Worm (Caenorhabditis elegans) whole organism, L2 larva: Measurements from ENCODE around the gene F35E8.9.

Experiments
- C34F6.9 ChIP-seq: fragments of 150-350 bp; optimal IDR thresholded peaks from 2 replicates; lab custom pipeline; 2014; ENCODE audit warnings: missing biosample characterization, missing genetic modification characterization
- F13H6.1 ChIP-seq: sonication (generic microtip); optimal IDR thresholded peaks from 2 replicates; lab custom pipeline; 2016; ENCODE audit warnings: missing genetic modification characterization, missing compliant biosample characterization
- R02D3.7 ChIP-seq: fragments of 150-350 bp; optimal IDR thresholded peaks from 2 replicates; lab custom pipeline; 2014; ENCODE audit warnings: missing biosample characterization, missing genetic modification characterization
- Y55F3AM.14 ChIP-seq: fragments of 200-800 bp; sonication (Bioruptor generic); optimal IDR thresholded peaks from 2 replicates; lab custom pipeline; 2018; ENCODE audit warnings: mild to moderate bottlenecking, missing genetic modification characterization, missing compliant biosample characterization
- alr-1 ChIP-seq: fragments of 150-350 bp; optimal IDR thresholded peaks from 2 replicates; lab custom pipeline; 2014; ENCODE audit warnings: missing biosample characterization, missing genetic modification characterization
- aly-2 ChIP-seq: fragments of 150-350 bp; optimal IDR thresholded peaks from 2 replicates; lab custom pipeline; 2014; ENCODE audit warnings: missing biosample characterization, missing genetic modification characterization
- ama-1 ChIP-seq: fragments of 150-350 bp; optimal IDR thresholded peaks from 2 replicates; lab custom pipeline; 2018; ENCODE audit warnings: inconsistent platforms
- blmp-1 ChIP-seq: sonication (generic microtip); optimal IDR thresholded peaks from 2 replicates; lab custom pipeline; 2017; ENCODE audit warnings: missing genetic modification characterization, mild to moderate bottlenecking, missing compliant biosample characterization, antibody characterized with exemption, moderate library complexity; ENCODE audit not compliant: insufficient read depth
- ceh-16 ChIP-seq: fragments of 150-350 bp; optimal IDR thresholded peaks from 2 replicates; lab custom pipeline; 2014; ENCODE audit warnings: missing biosample characterization, missing genetic modification characterization
- ceh-82 ChIP-seq: fragments of 150-350 bp; optimal IDR thresholded peaks from 2 replicates; lab custom pipeline; 2014; ENCODE audit warnings: missing biosample characterization, missing genetic modification characterization
- crh-2 ChIP-seq: sonication (generic microtip); optimal IDR thresholded peaks from 2 replicates; lab custom pipeline; 2017; ENCODE audit warnings: missing biosample characterization, missing genetic modification characterization
- dmd-4 ChIP-seq: sonication (generic microtip); optimal IDR thresholded peaks from 2 replicates; lab custom pipeline; 2017; ENCODE audit warnings: missing biosample characterization, missing genetic modification characterization
- egl-27 ChIP-seq: sonication (generic microtip); optimal IDR thresholded peaks from 3 replicates; lab custom pipeline; 2017; ENCODE audit warnings: missing biosample characterization, missing genetic modification reagents, missing genetic modification characterization
- elt-1 ChIP-seq: fragments of 150-350 bp; optimal IDR thresholded peaks from 2 replicates; lab custom pipeline; 2014; ENCODE audit warnings: missing biosample characterization, missing genetic modification characterization
- elt-3 ChIP-seq: sonication (generic microtip); optimal IDR thresholded peaks from 2 replicates; lab custom pipeline; 2017; ENCODE audit warnings: missing biosample characterization, missing genetic modification characterization
- fos-1 ChIP-seq: fragments of 150-350 bp; optimal IDR thresholded peaks from 2 replicates; lab custom pipeline; 2014; ENCODE audit warnings: missing biosample characterization, missing genetic modification characterization
- gmeb-1 ChIP-seq: fragments of 150-350 bp; optimal IDR thresholded peaks from 2 replicates; lab custom pipeline; 2014; ENCODE audit warnings: missing biosample characterization, missing genetic modification characterization
- lin-13 ChIP-seq: fragments of 150-350 bp; optimal IDR thresholded peaks from 2 replicates; lab custom pipeline; 2014; ENCODE audit warnings: missing biosample characterization, missing genetic modification reagents, missing genetic modification characterization
- lin-39 ChIP-seq: fragments of 150-350 bp; optimal IDR thresholded peaks from 2 replicates; lab custom pipeline; 2014; ENCODE audit warnings: missing biosample characterization, missing genetic modification reagents, missing genetic modification characterization
- lsy-2 ChIP-seq, 2 experiments: fragments of 150-350 bp in 1 of 2; sonication (generic microtip) in 1 of 2; optimal IDR thresholded peaks; 2 replicates each; lab custom pipeline; 2014 to 2017; ENCODE audit warnings: missing biosample characterization in 2 of 2, missing genetic modification characterization in 2 of 2
- mab-5 ChIP-seq: fragments of 150-350 bp; optimal IDR thresholded peaks from 2 replicates; lab custom pipeline; 2014; ENCODE audit warnings: missing biosample characterization, missing genetic modification characterization
- mbf-1 ChIP-seq: sonication (generic microtip); optimal IDR thresholded peaks from 2 replicates; lab custom pipeline; 2017; ENCODE audit warnings: missing biosample characterization, missing genetic modification characterization
- nhr-10 ChIP-seq: sonication (generic microtip); optimal IDR thresholded peaks from 2 replicates; lab custom pipeline; 2017; ENCODE audit warnings: missing biosample characterization, missing genetic modification characterization
- nhr-11 ChIP-seq: fragments of 150-350 bp; optimal IDR thresholded peaks from 2 replicates; lab custom pipeline; 2014; ENCODE audit warnings: missing biosample characterization, missing genetic modification characterization
- nhr-12 ChIP-seq: fragments of 150-350 bp; optimal IDR thresholded peaks from 2 replicates; lab custom pipeline; 2014; ENCODE audit warnings: missing biosample characterization, missing genetic modification characterization
- nhr-129 ChIP-seq: fragments of 150-350 bp; optimal IDR thresholded peaks from 2 replicates; lab custom pipeline; 2014; ENCODE audit warnings: missing biosample characterization, missing genetic modification characterization
- nhr-21 ChIP-seq: fragments of 150-350 bp; optimal IDR thresholded peaks from 2 replicates; lab custom pipeline; 2014; ENCODE audit warnings: missing biosample characterization, missing genetic modification characterization
- nhr-237 ChIP-seq: fragments of 150-350 bp; optimal IDR thresholded peaks from 2 replicates; lab custom pipeline; 2014; ENCODE audit warnings: missing biosample characterization, missing genetic modification characterization
- nhr-25 ChIP-seq: fragments of 150-350 bp; sonication (generic microtip); optimal IDR thresholded peaks from 3 replicates; lab custom pipeline; 2014; ENCODE audit warnings: missing biosample characterization, missing genetic modification characterization
- nhr-6 ChIP-seq: fragments of 150-350 bp; optimal IDR thresholded peaks from 2 replicates; lab custom pipeline; 2014; ENCODE audit warnings: missing biosample characterization, missing genetic modification characterization
- nhr-77 ChIP-seq: fragments of 150-350 bp; optimal IDR thresholded peaks from 2 replicates; lab custom pipeline; 2014; ENCODE audit warnings: missing biosample characterization, missing genetic modification characterization
- peb-1 ChIP-seq: fragments of 150-350 bp; optimal IDR thresholded peaks from 2 replicates; lab custom pipeline; 2014; ENCODE audit warnings: missing biosample characterization, missing genetic modification characterization
- sem-4 ChIP-seq: fragments of 150-350 bp; optimal IDR thresholded peaks from 2 replicates; lab custom pipeline; 2014; ENCODE audit warnings: missing biosample characterization, missing genetic modification reagents, missing genetic modification characterization
- skn-1 ChIP-seq: sonication (generic microtip); optimal IDR thresholded peaks from 2 replicates; lab custom pipeline; 2017; ENCODE audit warnings: missing biosample characterization, missing genetic modification characterization
- sma-3 ChIP-seq: sonication (generic microtip); optimal IDR thresholded peaks from 2 replicates; lab custom pipeline; 2016; ENCODE audit warnings: missing genetic modification reagents, missing genetic modification characterization, missing compliant biosample characterization
- sma-9 ChIP-seq, 2 experiments: fragments of 150-350 bp in 1 of 2; sonication (generic microtip) in 1 of 2; optimal IDR thresholded peaks; 2 replicates each; lab custom pipeline; 2014 to 2016; ENCODE audit warnings: missing genetic modification characterization in 2 of 2, mild to moderate bottlenecking in 1 of 2, missing biosample characterization in 1 of 2, missing compliant biosample characterization in 1 of 2, missing genetic modification reagents in 1 of 2, moderate library complexity in 1 of 2
- snpc-4 ChIP-seq: fragments of 150-350 bp; optimal IDR thresholded peaks from 2 replicates; lab custom pipeline; 2014; ENCODE audit warnings: missing biosample characterization, missing genetic modification characterization
- unc-39 ChIP-seq: fragments of 150-350 bp; optimal IDR thresholded peaks from 2 replicates; lab custom pipeline; 2014; ENCODE audit warnings: missing biosample characterization, missing genetic modification characterization
- unc-55 ChIP-seq: fragments of 150-350 bp; sonication (generic microtip); optimal IDR thresholded peaks from 3 replicates; lab custom pipeline; 2014; ENCODE audit warnings: missing biosample characterization, missing genetic modification reagents, missing genetic modification characterization
- unc-62 ChIP-seq: fragments of 150-350 bp; optimal IDR thresholded peaks from 2 replicates; lab custom pipeline; 2014; ENCODE audit warnings: missing biosample characterization, missing genetic modification reagents, missing genetic modification characterization
- zag-1 ChIP-seq: fragments of 150-350 bp; optimal IDR thresholded peaks from 2 replicates; lab custom pipeline; 2014; ENCODE audit warnings: missing biosample characterization, missing genetic modification characterization
- ztf-1 ChIP-seq: fragments of 200-800 bp; sonication (Bioruptor generic); conservative IDR thresholded peaks from 2 replicates; pipeline ENCODE4 v1.3.6; 2022; ENCODE audit warnings: missing genetic modification characterization, missing compliant biosample characterization
- ztf-11 ChIP-seq: sonication (generic microtip); optimal IDR thresholded peaks from 2 replicates; lab custom pipeline; 2017; ENCODE audit warnings: missing biosample characterization, missing genetic modification characterization

The F35E8.9 gene

ce11 chrV:15885967-15886366 lies 31.4 kb downstream of the F35E8.9 start, which contains the start of gene T06C12.9:
T06C12.9 (minus strand) TSS chrV:15886067.
- no peak for TF ChIP-seq ceh-16 (tag; lab: Kevin White, UChicago)

- no peak for TF ChIP-seq zag-1 (tag; lab: Kevin White, UChicago)
- TF ChIP-seq R02D3.7 = no peak
- TF ChIP-seq nhr-21 = no peak
- TF ChIP-seq aly-2 (tag; lab: Kevin White, UChicago) = no peak
- TF ChIP-seq ama-1 (lab: Kevin White, UChicago) = no peak
- no peak for TF ChIP-seq snpc-4 (tag; lab: Kevin White, UChicago)
- no peak for TF ChIP-seq fos-1 (tag; lab: Kevin White, UChicago)
- no peak for TF ChIP-seq unc-62 (GFP tag; lab: Kevin White, UChicago)
- TF ChIP-seq F13H6.1 (tag; lab: Kevin White, UChicago) = no peak
- TF ChIP-seq gmeb-1 = no peak
- TF ChIP-seq ceh-16 (tag; lab: Kevin White, UChicago) = no peak
- TF ChIP-seq nhr-25 = no peak
- TF ChIP-seq nhr-237 (tag; lab: Kevin White, UChicago) = no peak
- no peak for TF ChIP-seq mbf-1 (tag; lab: Kevin White, UChicago)
- no peak for TF ChIP-seq elt-1 (tag; lab: Kevin White, UChicago)
- TF ChIP-seq lin-39 (tag; lab: Kevin White, UChicago) = no peak
- TF ChIP-seq ztf-1 (GFP tag; lab: Robert Waterston, UW) = no peak
- TF ChIP-seq peb-1 = no peak
- TF ChIP-seq sma-3 (GFP tag; lab: Kevin White, UChicago) = no peak
Measured at ce11 chrV:15884698-15885097, 32.7 kb downstream of the F35E8.9 start, which contains the start of gene oac-42. oac-42 (minus strand) TSS chrV:15884798.

ce11 chrV:15880705-15881104 lies 36.7 kb downstream of the F35E8.9 start:
- peak; percentile 98 for TF ChIP-seq skn-1 (tag; lab: Kevin White, UChicago)
- TF ChIP-seq nhr-11 (tag; lab: Kevin White, UChicago) = no peak
- TF ChIP-seq lsy-2 (tag; optimal IDR thresholded peaks at IDR 0.05; lab: Kevin White, UChicago) = peak in 1 of 2 experiments; percentile 9
- no peak for TF ChIP-seq elt-1 (tag; lab: Kevin White, UChicago)
- peak; percentile 54 for TF ChIP-seq sma-3 (GFP tag; lab: Kevin White, UChicago)
- no peak for TF ChIP-seq alr-1 (tag; lab: Kevin White, UChicago)
- no peak for TF ChIP-seq snpc-4 (tag; lab: Kevin White, UChicago)
- TF ChIP-seq mab-5 (tag; lab: Kevin White, UChicago) = no peak
- no peak for TF ChIP-seq nhr-237 (tag; lab: Kevin White, UChicago)
- no peak for TF ChIP-seq elt-3 (tag; lab: Kevin White, UChicago)
- TF ChIP-seq sma-9 (GFP tag; optimal IDR thresholded peaks at IDR 0.05; lab: Kevin White, UChicago) = peak; percentile 10
- no peak for TF ChIP-seq sma-9 (tag; optimal IDR thresholded peaks at IDR 0.05; lab: Kevin White, UChicago)
- peak; percentile 57 for TF ChIP-seq unc-55
- TF ChIP-seq C34F6.9 (tag; lab: Kevin White, UChicago) = peak; percentile 73
- TF ChIP-seq crh-2 (tag; lab: Kevin White, UChicago) = peak; percentile 79
- no peak for TF ChIP-seq sem-4
- peak; percentile 5 for TF ChIP-seq blmp-1
- TF ChIP-seq ceh-16 (tag; lab: Kevin White, UChicago) = no peak
- TF ChIP-seq lin-39 (tag; lab: Kevin White, UChicago) = no peak
- TF ChIP-seq nhr-129 (tag; lab: Kevin White, UChicago) = peak; percentile 94
- TF ChIP-seq gmeb-1 = peak; percentile 25
- peak; percentile 85 for TF ChIP-seq fos-1 (tag; lab: Kevin White, UChicago)
- TF ChIP-seq aly-2 (tag; lab: Kevin White, UChicago) = no peak
- no peak for TF ChIP-seq ztf-1 (GFP tag; lab: Robert Waterston, UW)
- no peak for TF ChIP-seq nhr-10 (tag; lab: Kevin White, UChicago)
- peak; percentile 47 for TF ChIP-seq nhr-25
- no peak for TF ChIP-seq unc-39 (tag; lab: Kevin White, UChicago)
- TF ChIP-seq nhr-12 (tag; lab: Kevin White, UChicago) = no peak
- peak; percentile 57 for TF ChIP-seq nhr-21
- no peak for TF ChIP-seq R02D3.7
- TF ChIP-seq nhr-77 (tag; lab: Kevin White, UChicago) = no peak
- TF ChIP-seq unc-62 (GFP tag; lab: Kevin White, UChicago) = no peak
- no peak for TF ChIP-seq ceh-82 (tag; lab: Kevin White, UChicago)
- no peak for TF ChIP-seq peb-1
- TF ChIP-seq egl-27 = no peak
- peak; percentile 19 for TF ChIP-seq lin-13 (GFP tag; lab: Kevin White, UChicago)
- peak; percentile 57 for TF ChIP-seq F13H6.1 (tag; lab: Kevin White, UChicago)
- TF ChIP-seq ztf-11 (tag; lab: Kevin White, UChicago) = no peak
- TF ChIP-seq dmd-4 (tag; lab: Kevin White, UChicago) = no peak
- no peak for TF ChIP-seq Y55F3AM.14
- TF ChIP-seq nhr-6 (tag; lab: Kevin White, UChicago) = peak; percentile 14
